Worm (Caenorhabditis elegans): ENCODE measurements around the gene C07G2.5.

Gene C07G2.5

DNA sequence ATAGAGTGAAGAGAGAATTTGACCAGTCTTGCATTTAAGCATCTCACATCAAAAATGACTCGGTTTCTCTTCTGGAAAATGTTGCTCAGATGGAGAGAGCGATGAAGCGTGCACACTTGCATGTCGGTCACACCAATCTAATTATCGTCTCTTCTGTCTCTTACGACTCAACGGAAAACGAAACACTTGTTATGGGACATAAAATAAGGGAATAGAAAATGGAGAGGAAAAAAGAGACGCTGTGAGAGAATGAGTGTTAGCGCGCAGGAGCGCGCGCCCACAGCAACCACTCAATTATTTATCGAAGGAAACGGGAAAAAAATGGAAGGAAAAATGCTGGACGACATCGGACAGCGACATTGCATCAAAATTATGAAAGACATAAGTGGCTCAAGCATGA lies 6.9 kb upstream of the C07G2.5 start (continued):
- TF ChIP-seq mes-2 (tag; optimal IDR thresholded peaks at IDR 0.05; ENCODE audit: poor library complexity, severe bottlenecking) (no peak), Y75B8A.6 (GFP tag; IDR thresholded peaks at IDR 0.05) (no peak), aha-1 (tag) (no peak), fos-1 (tag; optimal IDR thresholded peaks at IDR 0.05) (no peak), nhr-25 (tag; optimal IDR thresholded peaks at IDR 0.05; ENCODE audit: borderline replicate concordance, insufficient read depth) (no peak), zfp-3 (GFP tag; conservative IDR thresholded peaks at IDR 0.05) (no peak), hif-1 (tag; optimal IDR thresholded peaks at IDR 0.05) (peak in 1 of 2 experiments; percentile 3), F26F4.8 (GFP tag; conservative IDR thresholded peaks at IDR 0.05) (no peak), lin-39 (tag; optimal IDR thresholded peaks at IDR 0.05) (no peak), nhr-48 (tag; optimal IDR thresholded peaks at IDR 0.05) (no peak), Y5F2A.4 (GFP tag; optimal IDR thresholded peaks at IDR 0.05) (no peak), F10B5.3 (tag; optimal IDR thresholded peaks at IDR 0.05) (no peak), tag-97 (GFP tag; IDR thresholded peaks at IDR 0.05) (no peak), jun-1 (tag; optimal IDR thresholded peaks at IDR 0.05) (no peak), nhr-10 (tag; optimal IDR thresholded peaks at IDR 0.05) (no peak), ZK546.5 (tag; optimal IDR thresholded peaks at IDR 0.05) (no peak), aly-2 (tag; optimal IDR thresholded peaks at IDR 0.05) (no peak), madf-9 (GFP tag; conservative IDR thresholded peaks at IDR 0.05) (no peak), Y105C5A.15 (GFP tag; IDR thresholded peaks at IDR 0.05) (no peak), sdz-12 (GFP tag; optimal IDR thresholded peaks at IDR 0.05) (no peak), lin-13 (GFP tag; optimal IDR thresholded peaks at IDR 0.05) (no peak), daf-12 (tag; optimal IDR thresholded peaks at IDR 0.05) (no peak), attf-4 (tag; optimal IDR thresholded peaks at IDR 0.05) (no peak), nhr-6 (tag; optimal IDR thresholded peaks at IDR 0.05) (no peak), nhr-111 (GFP tag; optimal IDR thresholded peaks at IDR 0.05) (no peak), dmd-6 (GFP tag; IDR thresholded peaks at IDR 0.05) (no peak), zag-1 (tag; optimal IDR thresholded peaks at IDR 0.05) (no peak), hlh-30 (tag; optimal IDR thresholded peaks at IDR 0.05; ENCODE audit: insufficient read depth) (peak; percentile 53), php-3 (GFP tag; IDR thresholded peaks at IDR 0.05) (no peak), mxl-3 (GFP tag; optimal IDR thresholded peaks at IDR 0.05) (no peak), ztf-11 (tag; optimal IDR thresholded peaks at IDR 0.05) (no peak), gei-8 (GFP tag; optimal IDR thresholded peaks at IDR 0.05) (no peak), ctbp-1 (GFP tag; IDR thresholded peaks at IDR 0.05) (peak; percentile 48), lim-7 (GFP tag; IDR thresholded peaks at IDR 0.05) (no peak), daf-8 (GFP tag; IDR thresholded peaks at IDR 0.05) (no peak), unc-130 (GFP tag; optimal IDR thresholded peaks at IDR 0.05) (no peak), pqm-1 (tag; optimal IDR thresholded peaks at IDR 0.05) (no peak), zip-2 (tag; optimal IDR thresholded peaks at IDR 0.05) (no peak), ces-1 (GFP tag; optimal IDR thresholded peaks at IDR 0.05) (no peak), lsy-2 (tag; optimal IDR thresholded peaks at IDR 0.05) (peak in 1 of 2 experiments; percentile 53), ZK337.2 (GFP tag; IDR thresholded peaks at IDR 0.05) (no peak), F37D6.2 (tag; optimal IDR thresholded peaks at IDR 0.05) (no peak), mdl-1 (tag; optimal IDR thresholded peaks at IDR 0.05) (peak in 1 of 2 experiments; percentile 1), mep-1 (tag; optimal IDR thresholded peaks at IDR 0.05) (peak; percentile 33), ceh-28 (tag; optimal IDR thresholded peaks at IDR 0.05) (no peak), F44E2.7 (GFP tag; IDR thresholded peaks at IDR 0.05) (no peak), duxl-1 (tag; optimal IDR thresholded peaks at IDR 0.05; ENCODE audit: poor library complexity) (no peak), ceh-62 (tag; optimal IDR thresholded peaks at IDR 0.05) (no peak), hlh-11 (tag; optimal IDR thresholded peaks at IDR 0.05) (no peak), nhr-42 (GFP tag; IDR thresholded peaks at IDR 0.05) (no peak), ceh-82 (tag; optimal IDR thresholded peaks at IDR 0.05) (no peak), R02D3.7 (tag; optimal IDR thresholded peaks at IDR 0.05) (no peak), madf-5 (GFP tag; IDR thresholded peaks at IDR 0.05) (no peak)

Measured in whole organism, L4 larva.